Worm (Caenorhabditis elegans): Measurements from ENCODE around the gene Y7A5A.10.

DNA sequence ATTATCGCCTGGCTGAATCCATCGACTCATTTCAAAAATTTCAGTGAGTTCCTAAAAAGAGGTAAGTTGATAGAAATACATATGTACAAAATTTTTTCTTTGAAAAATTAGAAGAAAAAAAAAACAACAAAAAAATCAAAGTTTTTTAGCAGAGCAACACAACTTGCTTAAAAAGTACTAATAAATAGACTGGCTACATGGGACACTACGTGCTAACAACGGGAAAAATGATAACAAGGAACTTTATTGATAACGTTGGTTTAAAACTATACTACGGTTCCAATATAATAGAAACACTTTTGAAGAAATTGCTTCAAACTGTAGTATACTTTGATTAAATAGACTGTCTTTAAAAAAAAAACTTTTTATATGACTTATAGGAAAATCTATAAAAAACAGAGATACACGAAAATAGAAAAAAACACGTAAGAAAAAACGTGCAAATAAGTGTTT is 43.6 kb upstream of the Y7A5A.10 start, which contains the start of gene acox-1.6:
- TF ChIP-seq ref-1 (GFP tag; conservative IDR thresholded peaks at IDR 0.05) (no peak), klf-2 (GFP tag; conservative IDR thresholded peaks at IDR 0.05) (no peak), T22C8.4 (GFP tag; IDR thresholded peaks at IDR 0.05) (no peak), cog-1 (tag; optimal IDR thresholded peaks at IDR 0.05) (no peak), ztf-29 (GFP tag; IDR thresholded peaks at IDR 0.05) (no peak), med-1 (GFP tag; optimal IDR thresholded peaks at IDR 0.05; ENCODE audit: insufficient read depth) (no peak), tab-1 (GFP tag; IDR thresholded peaks at IDR 0.05) (no peak)
